Worm (Caenorhabditis elegans) whole organism, L1 larva: ENCODE results near the gene C31B8.1.

ENCODE experiments used
- C16A3.4 ChIP-seq: fragments of 150-350 bp; optimal IDR thresholded peaks from 2 replicates; lab custom pipeline; 2014; ENCODE audit warnings: missing biosample characterization, missing genetic modification characterization
- F16B12.6 ChIP-seq: fragments of 150-350 bp; optimal IDR thresholded peaks from 2 replicates; lab custom pipeline; 2014; ENCODE audit warnings: missing biosample characterization, missing genetic modification characterization
- Y116A8C.19 ChIP-seq: sonication (generic microtip); optimal IDR thresholded peaks from 2 replicates; lab custom pipeline; 2016; ENCODE audit warnings: missing compliant biosample characterization, missing genetic modification characterization, borderline replicate concordance
- aly-2 ChIP-seq: fragments of 150-350 bp; optimal IDR thresholded peaks from 2 replicates; lab custom pipeline; 2014; ENCODE audit warnings: missing biosample characterization, missing genetic modification characterization
- ama-1 ChIP-seq: fragments of 150-350 bp; optimal IDR thresholded peaks from 2 replicates; lab custom pipeline; 2014
- ceh-63 ChIP-seq: fragments of 200-800 bp; sonication (Bioruptor generic); optimal IDR thresholded peaks from 2 replicates; lab custom pipeline; 2018; ENCODE audit warnings: mild to moderate bottlenecking, missing genetic modification characterization, missing compliant biosample characterization
- ceh-8 ChIP-seq: fragments of 200-800 bp; sonication (Bioruptor generic); optimal IDR thresholded peaks from 2 replicates; lab custom pipeline; 2018; ENCODE audit warnings: mild to moderate bottlenecking, missing genetic modification characterization, moderate library complexity, missing compliant biosample characterization
- ces-1 ChIP-seq: fragments of 150-350 bp; optimal IDR thresholded peaks from 2 replicates; lab custom pipeline; 2014; ENCODE audit warnings: missing biosample characterization, missing genetic modification reagents, missing genetic modification characterization
- dpl-1 ChIP-seq, 3 experiments: fragments of 150-350 bp in 2 of 3; sonication (generic microtip) in 1 of 3; optimal IDR thresholded peaks; 2 replicates each; lab custom pipeline; 2014 to 2017; ENCODE audit warnings: missing biosample characterization in 3 of 3, missing genetic modification characterization in 3 of 3, missing genetic modification reagents in 3 of 3
- efl-1 ChIP-seq, 4 experiments: fragments of 150-350 bp; optimal IDR thresholded peaks in 3 of 4; peaks in 1 of 4; 1 replicate in 1 of 4; 2 replicates in 3 of 4; lab custom pipeline; 2014; ENCODE audit warnings: missing biosample characterization in 2 of 4, missing genetic modification characterization in 2 of 4, missing genetic modification reagents in 2 of 4
- egl-27 ChIP-seq, 2 experiments: fragments of 150-350 bp in 1 of 2; sonication (generic microtip); optimal IDR thresholded peaks; 3 replicates each; lab custom pipeline; 2017 to 2018; ENCODE audit warnings: missing biosample characterization in 2 of 2, missing genetic modification characterization in 2 of 2, missing genetic modification reagents in 2 of 2
- fkh-10 ChIP-seq: sonication (generic microtip); optimal IDR thresholded peaks from 2 replicates; lab custom pipeline; 2017; ENCODE audit warnings: missing biosample characterization, missing genetic modification reagents, missing genetic modification characterization
- fos-1 ChIP-seq: fragments of 150-350 bp; optimal IDR thresholded peaks from 2 replicates; lab custom pipeline; 2014; ENCODE audit warnings: missing biosample characterization, missing genetic modification characterization
- grh-1 ChIP-seq: fragments of 200-800 bp; sonication (Bioruptor generic); IDR thresholded peaks from 2 replicates; pipeline ENCODE4 v1.3.6; 2022; ENCODE audit warnings: missing genetic modification reagents, missing genetic modification characterization, missing compliant biosample characterization
- hlh-17 ChIP-seq: fragments of 200-800 bp; sonication (Bioruptor generic); optimal IDR thresholded peaks from 2 replicates; lab custom pipeline; 2018; ENCODE audit warnings: missing genetic modification characterization, mild to moderate bottlenecking, missing compliant biosample characterization, moderate library complexity, borderline replicate concordance
- hpl-2 ChIP-seq: fragments of 150-350 bp; optimal IDR thresholded peaks from 2 replicates; lab custom pipeline; 2014; ENCODE audit warnings: missing biosample characterization, missing genetic modification reagents, missing genetic modification characterization
- irx-1 ChIP-seq: sonication (generic microtip); optimal IDR thresholded peaks from 2 replicates; lab custom pipeline; 2016; ENCODE audit warnings: missing genetic modification characterization, missing compliant biosample characterization
- lin-14 ChIP-seq: fragments of 200-800 bp; sonication (Bioruptor generic); optimal IDR thresholded peaks from 2 replicates; lab custom pipeline; 2018; ENCODE audit warnings: mild to moderate bottlenecking, missing genetic modification characterization, moderate library complexity, missing compliant biosample characterization
- lin-35 ChIP-seq, 2 experiments: fragments of 150-350 bp; optimal IDR thresholded peaks; 2 replicates each; lab custom pipeline; 2014; ENCODE audit warnings: missing biosample characterization in 2 of 2, missing genetic modification characterization in 2 of 2, missing genetic modification reagents in 2 of 2
- mab-9 ChIP-seq: fragments of 200-800 bp; sonication (Bioruptor generic); IDR thresholded peaks from 2 replicates; pipeline ENCODE4 v1.3.6; 2022; ENCODE audit warnings: missing genetic modification reagents, missing genetic modification characterization, missing compliant biosample characterization
- mdl-1 ChIP-seq, 2 experiments: fragments of 150-350 bp; optimal IDR thresholded peaks; 2 replicates each; lab custom pipeline; 2014 to 2017; ENCODE audit warnings: missing biosample characterization in 2 of 2, missing genetic modification characterization in 2 of 2, inconsistent platforms in 1 of 2
- mep-1 ChIP-seq: fragments of 150-350 bp; optimal IDR thresholded peaks from 2 replicates; lab custom pipeline; 2014; ENCODE audit warnings: missing biosample characterization, missing genetic modification characterization
- nhr-20 ChIP-seq: sonication (generic microtip); optimal IDR thresholded peaks from 2 replicates; lab custom pipeline; 2016; ENCODE audit warnings: mild to moderate bottlenecking, missing genetic modification characterization, missing compliant biosample characterization
- nhr-237 ChIP-seq: fragments of 150-350 bp; optimal IDR thresholded peaks from 2 replicates; lab custom pipeline; 2014; ENCODE audit warnings: missing biosample characterization, missing genetic modification characterization
- nhr-90 ChIP-seq: sonication (generic microtip); optimal IDR thresholded peaks from 2 replicates; lab custom pipeline; 2016; ENCODE audit warnings: mild to moderate bottlenecking, missing genetic modification characterization, missing compliant biosample characterization; ENCODE audit not compliant: poor library complexity
- pax-3 ChIP-seq: fragments of 200-800 bp; sonication (Bioruptor generic); optimal IDR thresholded peaks from 2 replicates; lab custom pipeline; 2018; ENCODE audit warnings: mild to moderate bottlenecking, missing genetic modification characterization, moderate library complexity, missing compliant biosample characterization
- pqm-1 ChIP-seq: sonication (generic microtip); optimal IDR thresholded peaks from 3 replicates; lab custom pipeline; 2017; ENCODE audit warnings: missing biosample characterization, missing genetic modification characterization
- snu-23 ChIP-seq: sonication (generic microtip); optimal IDR thresholded peaks from 2 replicates; lab custom pipeline; 2016; ENCODE audit warnings: missing genetic modification characterization, missing compliant biosample characterization
- swsn-7 ChIP-seq: sonication (generic microtip); optimal IDR thresholded peaks from 2 replicates; lab custom pipeline; 2016; ENCODE audit warnings: missing genetic modification characterization, missing compliant biosample characterization
- unc-30 ChIP-seq: sonication (generic microtip); optimal IDR thresholded peaks from 2 replicates; lab custom pipeline; 2017; ENCODE audit warnings: missing biosample characterization, missing genetic modification characterization
- xbp-1 ChIP-seq: sonication (generic microtip); optimal IDR thresholded peaks from 2 replicates; lab custom pipeline; 2016; ENCODE audit warnings: missing genetic modification characterization, missing compliant biosample characterization
- zag-1 ChIP-seq: fragments of 150-350 bp; optimal IDR thresholded peaks from 2 replicates; lab custom pipeline; 2014; ENCODE audit warnings: missing biosample characterization, missing genetic modification characterization
- zip-4 ChIP-seq: fragments of 200-800 bp; sonication (Bioruptor generic); optimal IDR thresholded peaks from 2 replicates; lab custom pipeline; 2018; ENCODE audit warnings: mild to moderate bottlenecking, missing genetic modification characterization, moderate library complexity, missing compliant biosample characterization

C31B8.1 gene

DNA sequence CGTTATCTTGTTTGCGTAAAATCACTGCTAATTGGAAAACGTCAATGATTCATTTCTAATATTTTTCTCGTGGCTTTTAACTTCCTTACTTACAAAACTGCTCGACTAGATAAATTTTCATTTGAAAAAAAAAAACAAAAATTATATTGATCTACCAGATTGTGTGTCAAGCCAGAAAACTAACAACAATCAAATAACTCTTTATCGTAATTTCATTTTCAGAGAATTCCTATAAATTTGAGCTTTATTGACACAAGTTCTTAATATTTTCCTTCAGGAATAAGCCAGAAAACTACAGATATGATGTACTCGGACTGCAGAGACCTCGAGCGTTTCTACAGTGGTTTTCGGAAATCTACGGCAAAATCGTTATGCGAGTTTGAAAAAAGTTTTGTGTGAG, 44.9 kb downstream of the C31B8.1 start, which contains the start of gene srw-124:
Gene srw-124 (plus strand): TSS at position 301 of the 400 bp plus-strand sequence.
- TF ChIP-seq xbp-1, result no peak
- no peak for TF ChIP-seq zip-4 (GFP tag; lab: Kevin White, UChicago)
- no peak for TF ChIP-seq pqm-1 (tag; lab: Kevin White, UChicago)
- TF ChIP-seq zag-1 (tag; lab: Kevin White, UChicago), result no peak
- no peak for TF ChIP-seq ces-1 (GFP tag; lab: Kevin White, UChicago)
- TF ChIP-seq efl-1 (optimal IDR thresholded peaks at IDR 0.05; lab: Kevin White, UChicago), result no peak
- TF ChIP-seq efl-1 (GFP tag; optimal IDR thresholded peaks at IDR 0.05 in 1 of 2; lab: Kevin White, UChicago), result no peak
- no peak for TF ChIP-seq ceh-63 (GFP tag; lab: Kevin White, UChicago)
- no peak for TF ChIP-seq irx-1 (tag; lab: Kevin White, UChicago)
- no peak for TF ChIP-seq ceh-8 (GFP tag; lab: Kevin White, UChicago)
- no peak for TF ChIP-seq mab-9
- TF ChIP-seq mep-1 (tag; lab: Kevin White, UChicago), result no peak
- no peak for TF ChIP-seq hlh-17
- no peak for TF ChIP-seq nhr-20 (tag; lab: Kevin White, UChicago)
- TF ChIP-seq F16B12.6 (tag; lab: Kevin White, UChicago), result no peak
- TF ChIP-seq ama-1 (lab: Kevin White, UChicago), result no peak
- TF ChIP-seq, all 84 proteins: peak for 0

- TF ChIP-seq fos-1, result no peak
- no peak for TF ChIP-seq pqm-1 (tag; lab: Kevin White, UChicago)
- no peak for TF ChIP-seq fkh-10 (GFP tag; lab: Kevin White, UChicago)
- no peak for TF ChIP-seq grh-1 (GFP tag; lab: Robert Waterston, UW)
- no peak for TF ChIP-seq nhr-90 (tag; lab: Kevin White, UChicago)
- no peak for TF ChIP-seq mdl-1 (tag; optimal IDR thresholded peaks at IDR 0.05; lab: Kevin White, UChicago)
- TF ChIP-seq unc-30, result no peak
- no peak for TF ChIP-seq swsn-7 (tag; lab: Kevin White, UChicago)
- TF ChIP-seq lin-14 (GFP tag; lab: Kevin White, UChicago), result no peak
- no peak for TF ChIP-seq hpl-2 (GFP tag; lab: Kevin White, UChicago)
- no peak for TF ChIP-seq pax-3 (tag; lab: Kevin White, UChicago)
- no peak for TF ChIP-seq lin-35 (GFP tag; optimal IDR thresholded peaks at IDR 0.05; lab: Kevin White, UChicago)
- no peak for TF ChIP-seq nhr-20 (tag; lab: Kevin White, UChicago)
- TF ChIP-seq dpl-1 (GFP tag; optimal IDR thresholded peaks at IDR 0.05; lab: Kevin White, UChicago), result no peak
- no peak for TF ChIP-seq nhr-237 (tag; lab: Kevin White, UChicago)
- TF ChIP-seq aly-2 (tag; lab: Kevin White, UChicago), result no peak
- no peak for TF ChIP-seq Y116A8C.19 (tag; lab: Kevin White, UChicago)
- no peak for TF ChIP-seq snu-23 (GFP tag; lab: Kevin White, UChicago)
- no peak for TF ChIP-seq egl-27 (tag; optimal IDR thresholded peaks at IDR 0.05; lab: Kevin White, UChicago)
- no peak for TF ChIP-seq C16A3.4 (tag; lab: Kevin White, UChicago)
- TF ChIP-seq, all 84 proteins: peak for 0
Observed at ce11 chrV:2979978-2980377, 48.6 kb downstream of the C31B8.1 start, which contains the start of gene srw-118. Gene srw-118, minus strand, starts transcription at chrV:2980078.
